Fruit fly (Drosophila melanogaster) whole organism, prepupa: ENCODE measurements around the gene Wee1.

Experiments used
- CG10631 ChIP-seq: fragments of 200-800 bp; sonication (Bioruptor generic); optimal IDR thresholded peaks from 2 replicates; lab custom pipeline; 2016; ENCODE audit warnings: missing biosample characterization, missing genetic modification characterization
- CG10669 ChIP-seq: fragments of 200-800 bp; sonication (Bioruptor generic); optimal IDR thresholded peaks from 3 replicates; lab custom pipeline; 2018; ENCODE audit warnings: missing biosample characterization, mild to moderate bottlenecking, missing genetic modification characterization, moderate library complexity
- CG11762 ChIP-seq: fragments of 200-800 bp; sonication (Bioruptor generic); optimal IDR thresholded peaks from 3 replicates; lab custom pipeline; 2016; ENCODE audit warnings: missing biosample characterization, missing genetic modification characterization; ENCODE audit not compliant: insufficient read depth
- CG11902 ChIP-seq: fragments of 200-800 bp; sonication (Bioruptor generic); optimal IDR thresholded peaks from 3 replicates; lab custom pipeline; 2016; ENCODE audit warnings: missing biosample characterization, missing genetic modification characterization
- CG15336 ChIP-seq: fragments of 200-800 bp; sonication (Bioruptor generic); IDR thresholded peaks from 2 replicates; pipeline ENCODE4 v1.3.6; 2022; ENCODE audit warnings: missing biosample characterization, missing genetic modification characterization
- CG1621 ChIP-seq: fragments of 200-800 bp; sonication (Bioruptor generic); optimal IDR thresholded peaks from 3 replicates; lab custom pipeline; 2018; ENCODE audit warnings: missing biosample characterization, mild to moderate bottlenecking, missing genetic modification characterization
- CG3032 ChIP-seq: fragments of 200-800 bp; optimal IDR thresholded peaks from 2 replicates; lab custom pipeline; 2019; ENCODE audit warnings: missing biosample characterization, mild to moderate bottlenecking, missing genetic modification characterization, moderate library complexity
- CG31627 ChIP-seq: fragments of 200-800 bp; sonication (Bioruptor generic); optimal IDR thresholded peaks from 3 replicates; lab custom pipeline; 2016; ENCODE audit warnings: missing biosample characterization, missing genetic modification characterization
- CG32006 ChIP-seq: fragments of 200-800 bp; sonication (Bioruptor generic); optimal IDR thresholded peaks from 3 replicates; lab custom pipeline; 2017; ENCODE audit warnings: missing biosample characterization, mild to moderate bottlenecking, missing genetic modification characterization
- CG34406 ChIP-seq: fragments of 200-800 bp; sonication (Bioruptor generic); optimal IDR thresholded peaks from 3 replicates; lab custom pipeline; 2016; ENCODE audit warnings: missing biosample characterization, missing genetic modification characterization
- CG3919 ChIP-seq: fragments of 200-800 bp; sonication (Bioruptor generic); optimal IDR thresholded peaks from 3 replicates; lab custom pipeline; 2016; ENCODE audit warnings: missing biosample characterization, missing genetic modification characterization
- CG4318 ChIP-seq: fragments of 200-800 bp; sonication (Bioruptor generic); optimal IDR thresholded peaks from 3 replicates; lab custom pipeline; 2017; ENCODE audit warnings: missing biosample characterization, mild to moderate bottlenecking, missing genetic modification characterization
- CG6163 ChIP-seq: fragments of 200-800 bp; sonication (Bioruptor generic); IDR thresholded peaks from 3 replicates; pipeline ENCODE4 v1.3.6; 2022; ENCODE audit warnings: missing biosample characterization, missing genetic modification characterization
- CG6276 ChIP-seq: fragments of 200-800 bp; sonication (Bioruptor generic); optimal IDR thresholded peaks from 2 replicates; lab custom pipeline; 2017; ENCODE audit warnings: missing biosample characterization, mild to moderate bottlenecking, missing genetic modification characterization
- CG6808 ChIP-seq: fragments of 200-800 bp; sonication (Bioruptor generic); optimal IDR thresholded peaks from 3 replicates; lab custom pipeline; 2017; ENCODE audit warnings: missing biosample characterization, missing genetic modification characterization, mild to moderate bottlenecking, moderate library complexity, missing genetic modification reagents
- CG8119 ChIP-seq: fragments of 200-800 bp; sonication (Bioruptor generic); IDR thresholded peaks from 3 replicates; pipeline ENCODE4 v1.3.6; 2022; ENCODE audit warnings: missing biosample characterization, missing genetic modification characterization
- CG8632 ChIP-seq: fragments of 200-800 bp; sonication (Bioruptor generic); optimal IDR thresholded peaks from 3 replicates; lab custom pipeline; 2016; ENCODE audit warnings: missing biosample characterization, missing genetic modification characterization
- Eip78C ChIP-seq: fragments of 200-800 bp; sonication (Bioruptor generic); peaks from one replicate; lab custom pipeline; 2016; ENCODE audit warnings: missing biosample characterization, missing genetic modification characterization
- Ets21C ChIP-seq: fragments of 200-800 bp; sonication (Bioruptor generic); optimal IDR thresholded peaks from 3 replicates; lab custom pipeline; 2016; ENCODE audit warnings: missing biosample characterization, missing genetic modification characterization
- Ets96B ChIP-seq: fragments of 200-800 bp; optimal IDR thresholded peaks from 2 replicates; lab custom pipeline; 2019; ENCODE audit warnings: missing biosample characterization, mild to moderate bottlenecking, missing genetic modification characterization, moderate library complexity
- Gug ChIP-seq: fragments of 200-800 bp; sonication (Bioruptor generic); IDR thresholded peaks from 2 replicates; pipeline ENCODE4 v1.3.6; 2022; ENCODE audit warnings: missing biosample characterization, missing genetic modification characterization
- Hr4 ChIP-seq: fragments of 200-800 bp; sonication (Bioruptor generic); optimal IDR thresholded peaks from 3 replicates; lab custom pipeline; 2016; ENCODE audit warnings: missing biosample characterization, missing genetic modification characterization
- Lpt ChIP-seq: fragments of 200-800 bp; sonication (Bioruptor generic); optimal IDR thresholded peaks from 3 replicates; lab custom pipeline; 2016; ENCODE audit warnings: missing biosample characterization, missing genetic modification characterization
- OdsH ChIP-seq: fragments of 200-800 bp; sonication (Bioruptor generic); optimal IDR thresholded peaks from 3 replicates; lab custom pipeline; 2016; ENCODE audit warnings: missing biosample characterization, missing genetic modification characterization
- Sox102F ChIP-seq: fragments of 200-800 bp; sonication (Bioruptor generic); optimal IDR thresholded peaks from 2 replicates; lab custom pipeline; 2016; ENCODE audit warnings: missing biosample characterization, mild to moderate bottlenecking, missing genetic modification characterization
- Sox15 ChIP-seq: fragments of 200-800 bp; sonication (Bioruptor generic); optimal IDR thresholded peaks from 3 replicates; lab custom pipeline; 2016; ENCODE audit warnings: missing biosample characterization, missing genetic modification characterization
- achi ChIP-seq: fragments of 200-800 bp; sonication (Bioruptor generic); optimal IDR thresholded peaks from 3 replicates; lab custom pipeline; 2016; ENCODE audit warnings: missing biosample characterization, missing genetic modification characterization
- acj6 ChIP-seq: fragments of 200-800 bp; sonication (Bioruptor generic); optimal IDR thresholded peaks from 3 replicates; lab custom pipeline; 2016; ENCODE audit warnings: missing biosample characterization, missing genetic modification characterization
- cyc ChIP-seq: fragments of 200-800 bp; sonication (Bioruptor generic); optimal IDR thresholded peaks from 3 replicates; lab custom pipeline; 2016; ENCODE audit warnings: missing biosample characterization, missing genetic modification characterization
- dsx ChIP-seq: fragments of 200-800 bp; optimal IDR thresholded peaks from 3 replicates; lab custom pipeline; 2019; ENCODE audit warnings: missing biosample characterization, mild to moderate bottlenecking, missing genetic modification characterization, moderate library complexity; ENCODE audit not compliant: poor library complexity, severe bottlenecking
- esn ChIP-seq: fragments of 200-800 bp; sonication (Bioruptor generic); optimal IDR thresholded peaks from 2 replicates; lab custom pipeline; 2016; ENCODE audit warnings: missing biosample characterization, mild to moderate bottlenecking, missing genetic modification characterization, moderate library complexity
- fd59A ChIP-seq: fragments of 200-800 bp; sonication (Bioruptor generic); optimal IDR thresholded peaks from 2 replicates; lab custom pipeline; 2017; ENCODE audit warnings: missing biosample characterization, mild to moderate bottlenecking, missing genetic modification characterization, missing genetic modification reagents
- lz ChIP-seq: fragments of 200-800 bp; sonication (Bioruptor generic); optimal IDR thresholded peaks from 3 replicates; lab custom pipeline; 2016; ENCODE audit warnings: missing biosample characterization, missing genetic modification characterization
- salr ChIP-seq, 2 experiments: fragments of 200-800 bp; sonication (Bioruptor generic); optimal IDR thresholded peaks; 3 replicates each; lab custom pipeline; 2016 to 2018; ENCODE audit warnings: missing biosample characterization in 2 of 2, missing genetic modification characterization in 2 of 2, mild to moderate bottlenecking in 1 of 2
- ss ChIP-seq, 2 experiments: fragments of 200-800 bp; sonication (Bioruptor generic); optimal IDR thresholded peaks; 2 replicates in 1 of 2; 3 replicates in 1 of 2; lab custom pipeline; 2017 to 2018; ENCODE audit warnings: mild to moderate bottlenecking in 2 of 2, missing biosample characterization in 2 of 2, missing genetic modification characterization in 2 of 2, moderate library complexity in 1 of 2
- svp ChIP-seq: fragments of 200-800 bp; sonication (Bioruptor generic); peaks from one replicate; lab custom pipeline; 2016; ENCODE audit warnings: missing biosample characterization, missing genetic modification characterization

The Wee1 gene

dm6 chr2L:6919203-6919849 lies 5.4 kb upstream of the Wee1 start:
- TF ChIP-seq dsx, result no peak
- peak; percentile 67 for TF ChIP-seq CG1621 (tag; lab: Kevin White, UChicago)

- TF ChIP-seq cyc (GFP tag; lab: Kevin White, UChicago), result no peak
- TF ChIP-seq Eip78C (GFP tag; lab: Kevin White, UChicago), result no peak
- peak; percentile 47 for TF ChIP-seq Sox15 (GFP tag; lab: Kevin White, UChicago)
- TF ChIP-seq CG15336 (GFP tag; lab: Robert Waterston, UW), result 0 out of 2 replicates have a peak, but pooled peaks have one; percentile 14
- peak; percentile 72 for TF ChIP-seq CG3032 (tag; lab: Kevin White, UChicago)
- peak; percentile 4 for TF ChIP-seq CG11902 (GFP tag; lab: Kevin White, UChicago)
- peak; percentile 29 for TF ChIP-seq lz (GFP tag; lab: Kevin White, UChicago)
- TF ChIP-seq CG6163 (GFP tag; lab: Robert Waterston, UW), result peak; percentile 9; the same call in 1 of the 3 replicates
- TF ChIP-seq esn, result peak; percentile 72
- TF ChIP-seq CG3919 (GFP tag; lab: Kevin White, UChicago), result no peak
- TF ChIP-seq CG31627 (GFP tag; lab: Kevin White, UChicago), result peak; percentile 3
- TF ChIP-seq Ets96B, result peak; percentile 20
- TF ChIP-seq CG8119 (GFP tag; lab: Robert Waterston, UW), result peak; percentile 47; the same call in 1 of the 3 replicates
- peak; percentile 67 for TF ChIP-seq CG8632 (GFP tag; lab: Kevin White, UChicago)
- peak; percentile 60 for TF ChIP-seq CG32006 (GFP tag; lab: Kevin White, UChicago)
- TF ChIP-seq, all 60 proteins: peak for 12
Measured at dm6 chr2L:6918517-6919202, 4.7 kb upstream of the Wee1 start, which contains the start of gene nop5. nop5 (minus strand) TSS chr2L:6918743.

- no peak for TF ChIP-seq lz (GFP tag; lab: Kevin White, UChicago)
- TF ChIP-seq CG4318 (GFP tag; lab: Kevin White, UChicago), result no peak
Measured at dm6 chr2L:6916345-6916744, 2.4 kb upstream of the Wee1 start, which contains the start of gene CG32829. CG32829 (minus strand) TSS chr2L:6916445.

dm6 chr2L:6907761-6908160 lies 6.2 kb downstream of the Wee1 start, which contains the start of the genes Polr1F and Rat1:
Polr1F (minus strand) TSS chr2L:6907844.
Rat1 (plus strand) TSS chr2L:6908083.
- TF ChIP-seq esn (peak; percentile 39), CG31627 (GFP tag; lab: Kevin White, UChicago) (peak; percentile 47), Ets96B (no peak)
- TF ChIP-seq, all 60 proteins: peak for 2

- no peak for TF ChIP-seq CG11762 (GFP tag; lab: Kevin White, UChicago)
- TF ChIP-seq CG10631 (GFP tag; lab: Kevin White, UChicago), result peak; percentile 20
- peak; percentile 6 for TF ChIP-seq OdsH (GFP tag; lab: Kevin White, UChicago)
- TF ChIP-seq Ets96B, result peak; percentile 33
- TF ChIP-seq Eip78C (GFP tag; lab: Kevin White, UChicago), result peak; percentile 72
- no peak for TF ChIP-seq Hr4 (GFP tag; lab: Kevin White, UChicago)
- TF ChIP-seq CG6808 (GFP tag; lab: Kevin White, UChicago), result peak; percentile 34
- peak in 1 of 2 experiments; percentile 25 for TF ChIP-seq salr (GFP tag; optimal IDR thresholded peaks at IDR 0.05; lab: Kevin White, UChicago)
- TF ChIP-seq acj6 (GFP tag; lab: Kevin White, UChicago), result peak; percentile 19
- peak; percentile 8 for TF ChIP-seq CG10669 (GFP tag; lab: Kevin White, UChicago)
- TF ChIP-seq CG34406, result peak; percentile 31
- TF ChIP-seq Ets21C, result no peak
- TF ChIP-seq CG32006 (GFP tag; lab: Kevin White, UChicago), result peak; percentile 55
- no peak for TF ChIP-seq fd59A (GFP tag; lab: Kevin White, UChicago)
- peak; percentile 9 for TF ChIP-seq CG6276 (GFP tag; lab: Kevin White, UChicago)
- no peak for TF ChIP-seq Gug
- no peak for TF ChIP-seq CG1621 (tag; lab: Kevin White, UChicago)
- no peak for TF ChIP-seq Sox102F (GFP tag; lab: Kevin White, UChicago)
- TF ChIP-seq Lpt (GFP tag; lab: Kevin White, UChicago), result no peak
- TF ChIP-seq esn, result no peak
- peak; percentile 19 for TF ChIP-seq dsx
- no peak for TF ChIP-seq CG8119 (GFP tag; lab: Robert Waterston, UW)
- TF ChIP-seq achi (GFP tag; lab: Kevin White, UChicago), result peak; percentile 1
- TF ChIP-seq ss (GFP tag; optimal IDR thresholded peaks at IDR 0.05; lab: Kevin White, UChicago), result peak in 1 of 2 experiments; percentile 33
- peak; percentile 5 for TF ChIP-seq svp
- TF ChIP-seq CG3032 (tag; lab: Kevin White, UChicago), result peak; percentile 20
Measured at dm6 chr2L:6874526-6875198, 39.3 kb downstream of the Wee1 start, which contains the start of gene Nlg2. Nlg2 (plus strand) TSS chr2L:6874900.
